Worm (Caenorhabditis elegans) whole organism, late embryonic: Measurements from ENCODE around the gene Y110A2AL.7.

Experiments used
- C08G9.2 ChIP-seq: sonication (generic microtip); optimal IDR thresholded peaks from 2 replicates; lab custom pipeline; 2016; ENCODE audit warnings: mild to moderate bottlenecking, missing genetic modification characterization, moderate library complexity, missing compliant biosample characterization
- F13H6.1 ChIP-seq: sonication (generic microtip); optimal IDR thresholded peaks from 2 replicates; lab custom pipeline; 2016; ENCODE audit warnings: missing genetic modification characterization, missing compliant biosample characterization
- K09A11.1 ChIP-seq: sonication (generic microtip); optimal IDR thresholded peaks from 2 replicates; lab custom pipeline; 2017; ENCODE audit warnings: antibody characterized with exemption, mild to moderate bottlenecking, missing genetic modification characterization, missing compliant biosample characterization; ENCODE audit not compliant: insufficient read depth
- T23F11.4 ChIP-seq: fragments of 200-800 bp; sonication (Bioruptor generic); optimal IDR thresholded peaks from 2 replicates; lab custom pipeline; 2018; ENCODE audit warnings: mild to moderate bottlenecking, missing genetic modification characterization, missing compliant biosample characterization
- ahr-1 ChIP-seq: sonication (generic microtip); optimal IDR thresholded peaks from 2 replicates; lab custom pipeline; 2016; ENCODE audit warnings: missing genetic modification characterization, missing compliant biosample characterization
- ceh-14 ChIP-seq: sonication (generic microtip); optimal IDR thresholded peaks from 2 replicates; lab custom pipeline; 2016; ENCODE audit warnings: missing genotype, missing genetic modification characterization, missing compliant biosample characterization
- ceh-19 ChIP-seq: fragments of 200-800 bp; sonication (Bioruptor generic); optimal IDR thresholded peaks from 2 replicates; lab custom pipeline; 2018; ENCODE audit warnings: mild to moderate bottlenecking, missing genetic modification characterization, missing compliant biosample characterization
- ceh-22 ChIP-seq: sonication (generic microtip); optimal IDR thresholded peaks from 2 replicates; lab custom pipeline; 2017; ENCODE audit warnings: missing biosample characterization, missing genetic modification characterization
- ceh-24 ChIP-seq: sonication (generic microtip); optimal IDR thresholded peaks from 2 replicates; lab custom pipeline; 2016; ENCODE audit warnings: mild to moderate bottlenecking, missing genetic modification characterization, missing compliant biosample characterization
- ceh-30 ChIP-seq: fragments of 150-350 bp; optimal IDR thresholded peaks from 2 replicates; lab custom pipeline; 2014; ENCODE audit warnings: missing biosample characterization, missing genetic modification characterization
- ceh-31 ChIP-seq: sonication (generic microtip); optimal IDR thresholded peaks from 2 replicates; lab custom pipeline; 2016; ENCODE audit warnings: missing genetic modification characterization, missing compliant biosample characterization
- ceh-34 ChIP-seq: sonication (generic microtip); optimal IDR thresholded peaks from 2 replicates; lab custom pipeline; 2016; ENCODE audit warnings: mild to moderate bottlenecking, missing genetic modification characterization, missing compliant biosample characterization
- ceh-45 ChIP-seq: fragments of 200-800 bp; sonication (Bioruptor generic); IDR thresholded peaks from 2 replicates; pipeline ENCODE4 v1.3.6; 2022; ENCODE audit warnings: missing genetic modification reagents, missing genetic modification characterization, missing compliant biosample characterization
- ceh-48 ChIP-seq: sonication (generic microtip); optimal IDR thresholded peaks from 2 replicates; lab custom pipeline; 2016; ENCODE audit warnings: missing genetic modification characterization, inconsistent platforms, missing compliant biosample characterization
- ceh-6 ChIP-seq: fragments of 200-800 bp; sonication (Bioruptor generic); optimal IDR thresholded peaks from 2 replicates; lab custom pipeline; 2018; ENCODE audit warnings: mild to moderate bottlenecking, missing genetic modification characterization, missing compliant biosample characterization
- ceh-9 ChIP-seq: sonication (generic microtip); optimal IDR thresholded peaks from 2 replicates; lab custom pipeline; 2016; ENCODE audit warnings: mild to moderate bottlenecking, missing genetic modification characterization, inconsistent platforms, missing compliant biosample characterization
- elt-2 ChIP-seq: sonication (generic microtip); optimal IDR thresholded peaks from 2 replicates; lab custom pipeline; 2016; ENCODE audit warnings: missing genetic modification reagents, missing genetic modification characterization, missing compliant biosample characterization
- fax-1 ChIP-seq: sonication (generic microtip); optimal IDR thresholded peaks from 2 replicates; lab custom pipeline; 2016; ENCODE audit warnings: missing genotype, missing genetic modification characterization, missing compliant biosample characterization
- hlh-15 ChIP-seq: sonication (generic microtip); optimal IDR thresholded peaks from 2 replicates; lab custom pipeline; 2016; ENCODE audit warnings: missing genetic modification characterization, missing compliant biosample characterization
- hlh-30 ChIP-seq: sonication (generic microtip); optimal IDR thresholded peaks from 2 replicates; lab custom pipeline; 2017; ENCODE audit warnings: antibody characterized with exemption, missing genetic modification characterization, missing compliant biosample characterization; ENCODE audit not compliant: insufficient read depth
- nhr-11 ChIP-seq: fragments of 150-350 bp; optimal IDR thresholded peaks from 2 replicates; lab custom pipeline; 2014; ENCODE audit warnings: missing biosample characterization, missing genetic modification characterization
- nhr-232 ChIP-seq: sonication (generic microtip); optimal IDR thresholded peaks from 2 replicates; lab custom pipeline; 2016; ENCODE audit warnings: missing genetic modification characterization, missing compliant biosample characterization
- odd-2 ChIP-seq: sonication (generic microtip); optimal IDR thresholded peaks from 2 replicates; lab custom pipeline; 2017; ENCODE audit warnings: antibody characterized with exemption, mild to moderate bottlenecking, missing genetic modification characterization, missing compliant biosample characterization
- pag-3 ChIP-seq: sonication (generic microtip); optimal IDR thresholded peaks from 2 replicates; lab custom pipeline; 2016; ENCODE audit warnings: missing compliant biosample characterization, missing genetic modification characterization, borderline replicate concordance
- pax-1 ChIP-seq: fragments of 150-350 bp; optimal IDR thresholded peaks from 2 replicates; lab custom pipeline; 2014; ENCODE audit warnings: missing biosample characterization, missing genetic modification characterization
- pha-2 ChIP-seq: sonication (generic microtip); optimal IDR thresholded peaks from 2 replicates; lab custom pipeline; 2017; ENCODE audit warnings: mild to moderate bottlenecking, missing genetic modification characterization, missing compliant biosample characterization
- pqm-1 ChIP-seq: sonication (generic microtip); optimal IDR thresholded peaks from 2 replicates; lab custom pipeline; 2016; ENCODE audit warnings: missing genetic modification characterization, missing compliant biosample characterization
- rnt-1 ChIP-seq: sonication (generic microtip); optimal IDR thresholded peaks from 2 replicates; lab custom pipeline; 2016; ENCODE audit warnings: missing genetic modification characterization, missing compliant biosample characterization
- sdc-2 ChIP-seq: sonication (generic microtip); optimal IDR thresholded peaks from 2 replicates; lab custom pipeline; 2016; ENCODE audit warnings: missing genotype, missing genetic modification characterization, missing compliant biosample characterization
- sox-4 ChIP-seq: sonication (generic microtip); optimal IDR thresholded peaks from 2 replicates; lab custom pipeline; 2017; ENCODE audit warnings: mild to moderate bottlenecking, missing genetic modification characterization, inconsistent platforms, missing compliant biosample characterization
- tbx-2 ChIP-seq: sonication (generic microtip); optimal IDR thresholded peaks from 2 replicates; lab custom pipeline; 2016; ENCODE audit warnings: missing genetic modification characterization, missing compliant biosample characterization
- unc-3 ChIP-seq, 2 experiments: fragments of 200-800 bp in 1 of 2; sonication (Bioruptor generic) in 1 of 2; sonication (generic microtip) in 1 of 2; conservative IDR thresholded peaks in 1 of 2; optimal IDR thresholded peaks in 1 of 2; 2 replicates each; pipeline versions ENCODE4 v1.3.6 to Lab custom; 2016 to 2022; ENCODE audit warnings: missing compliant biosample characterization in 2 of 2, missing genetic modification characterization in 2 of 2, missing genetic modification reagents in 1 of 2
- unc-42 ChIP-seq: sonication (generic microtip); optimal IDR thresholded peaks from 2 replicates; lab custom pipeline; 2016; ENCODE audit warnings: missing genotype, missing genetic modification characterization, missing compliant biosample characterization
- unc-55 ChIP-seq: sonication (generic microtip); optimal IDR thresholded peaks from 2 replicates; lab custom pipeline; 2017; ENCODE audit warnings: missing biosample characterization, missing genetic modification reagents, missing genetic modification characterization

The Y110A2AL.7 gene

DNA sequence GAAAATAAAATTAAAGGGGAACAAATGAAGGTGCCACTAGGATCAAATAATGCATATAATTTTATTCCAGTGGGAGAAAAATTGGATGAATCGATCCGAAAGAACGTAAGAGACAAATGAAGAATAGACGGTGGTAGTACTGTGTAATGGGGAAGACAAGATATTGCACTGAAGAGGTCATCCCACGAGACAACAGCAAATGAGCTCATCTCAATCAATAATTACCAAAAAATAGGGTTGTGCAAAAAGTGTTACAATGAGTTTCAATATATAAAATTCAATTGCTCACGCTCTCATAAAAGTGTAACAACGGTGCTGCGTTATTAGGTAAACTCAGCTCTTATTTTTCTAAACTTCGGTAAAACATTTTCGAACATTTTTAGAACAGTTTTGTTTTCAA, 6.1 kb downstream of the Y110A2AL.7 start, which contains the start of gene K12H6.7:
TSS of gene K12H6.7 (minus strand) at position 101 of the 400 bp plus-strand sequence.
- no peak for TF ChIP-seq ceh-34 (tag; lab: Kevin White, UChicago)
- no peak for TF ChIP-seq pha-2 (tag; lab: Kevin White, UChicago)
- no peak for TF ChIP-seq rnt-1 (tag; lab: Kevin White, UChicago)

DNA sequence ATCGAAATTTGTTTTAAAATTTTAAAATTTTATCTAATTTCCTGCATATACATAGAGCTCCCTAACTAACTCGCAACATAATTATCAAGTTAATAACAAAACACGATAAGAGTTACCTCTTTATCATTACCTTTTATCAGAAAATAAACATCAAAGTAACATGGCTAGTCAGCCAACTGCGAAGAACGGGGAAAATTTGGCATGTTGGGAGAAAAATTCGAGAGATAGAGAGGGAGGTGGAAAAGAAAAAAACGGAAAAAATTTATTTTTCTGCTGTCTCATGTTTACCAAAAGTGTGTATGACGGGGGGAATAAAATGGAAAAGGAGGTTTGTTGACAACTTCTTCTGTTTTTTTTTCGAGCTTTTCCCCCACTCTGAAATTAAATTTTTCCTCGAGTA, 8.9 kb downstream of the Y110A2AL.7 start:
- TF ChIP-seq ceh-14 (tag; lab: Kevin White, UChicago) (no peak), sox-4 (tag; lab: Kevin White, UChicago) (no peak), elt-2 (peak; percentile 90)

DNA sequence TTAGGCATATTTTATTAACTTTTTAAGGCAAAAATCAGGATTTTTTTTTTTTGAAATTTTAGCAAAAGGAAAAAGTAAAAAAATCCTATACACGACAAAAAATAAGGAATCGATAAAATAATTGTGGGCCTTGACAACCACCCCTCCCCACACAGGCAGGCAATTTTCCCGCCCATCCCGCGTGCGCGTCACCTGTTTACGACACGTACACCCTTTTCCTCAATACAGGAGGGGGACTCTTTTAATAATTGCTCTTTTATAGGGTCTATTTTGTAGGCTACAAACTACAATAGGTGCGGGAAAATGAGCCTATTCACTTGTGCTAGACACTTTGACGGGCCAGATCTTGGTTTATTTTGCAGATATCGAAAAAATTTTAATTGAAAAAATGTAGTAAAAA, 10.4 kb downstream of the Y110A2AL.7 start:
- no peak for TF ChIP-seq nhr-11 (tag; lab: Kevin White, UChicago)
- TF ChIP-seq unc-55 (GFP tag; lab: Kevin White, UChicago): no peak
- no peak for TF ChIP-seq tbx-2 (tag; lab: Kevin White, UChicago)
- no peak for TF ChIP-seq ceh-24 (tag; lab: Kevin White, UChicago)
- TF ChIP-seq pag-3: no peak
- TF ChIP-seq ceh-30 (tag; lab: Kevin White, UChicago): peak; percentile 26
- TF ChIP-seq ceh-9: no peak
- no peak for TF ChIP-seq ceh-6
- peak; percentile 57 for TF ChIP-seq hlh-30 (tag; lab: Kevin White, UChicago)
- no peak for TF ChIP-seq F13H6.1 (tag; lab: Kevin White, UChicago)
- TF ChIP-seq C08G9.2 (tag; lab: Kevin White, UChicago): no peak
- no peak for TF ChIP-seq K09A11.1 (tag; lab: Kevin White, UChicago)
- TF ChIP-seq, all 69 proteins: peak for 2

DNA sequence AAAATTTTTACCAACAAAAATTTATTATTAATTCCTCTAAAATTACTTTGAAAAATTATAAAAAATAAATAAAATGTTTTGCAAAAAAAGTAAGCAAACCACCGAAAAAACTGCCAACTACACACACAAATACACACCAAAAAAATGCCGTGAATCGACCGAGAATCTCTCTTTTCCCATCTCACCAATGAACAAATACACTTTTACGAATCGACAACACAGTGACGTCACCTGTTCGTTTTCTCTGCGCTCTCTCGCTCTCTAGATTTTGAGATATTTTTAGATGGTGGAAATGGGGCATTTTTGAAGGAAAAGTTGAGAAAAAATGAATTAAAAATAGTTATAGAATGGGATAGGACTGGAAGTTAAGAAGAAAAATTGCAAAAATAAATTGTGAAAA, 10.9 kb downstream of the Y110A2AL.7 start:
- TF ChIP-seq unc-55 (GFP tag; lab: Kevin White, UChicago) (peak; percentile 14), ceh-19 (GFP tag; lab: Kevin White, UChicago) (no peak)

DNA sequence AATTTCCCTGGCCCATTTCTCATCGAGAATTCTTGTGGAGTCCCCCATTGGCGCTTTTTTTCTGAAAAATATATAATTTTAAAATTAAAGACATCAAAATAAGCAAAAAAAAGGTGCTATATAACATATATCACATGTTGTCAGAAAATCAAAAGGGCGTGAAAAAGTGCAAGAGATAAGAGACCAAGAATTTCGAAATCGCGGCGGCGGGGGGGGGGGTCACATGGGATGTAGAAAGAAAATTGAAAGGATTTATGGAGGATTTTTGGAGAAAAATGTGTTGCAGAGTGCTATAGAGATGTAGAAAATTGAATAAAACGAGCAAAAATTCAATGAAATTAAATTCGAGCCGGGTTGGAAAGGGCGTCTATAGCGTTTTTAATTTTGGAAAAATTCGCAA, 11.8 kb downstream of the Y110A2AL.7 start, which contains the start of gene K12H6.6:
TSS of gene K12H6.6 (minus strand) at position 61 of the 400 bp plus-strand sequence.
- TF ChIP-seq unc-42 (tag; lab: Kevin White, UChicago): peak; percentile 12
- TF ChIP-seq unc-3 (GFP tag; conservative IDR thresholded peaks at IDR 0.05; lab: Robert Waterston, UW): no peak
- no peak for TF ChIP-seq unc-3 (tag; optimal IDR thresholded peaks at IDR 0.05; lab: Kevin White, UChicago)
- TF ChIP-seq nhr-232 (tag; lab: Kevin White, UChicago): no peak

DNA sequence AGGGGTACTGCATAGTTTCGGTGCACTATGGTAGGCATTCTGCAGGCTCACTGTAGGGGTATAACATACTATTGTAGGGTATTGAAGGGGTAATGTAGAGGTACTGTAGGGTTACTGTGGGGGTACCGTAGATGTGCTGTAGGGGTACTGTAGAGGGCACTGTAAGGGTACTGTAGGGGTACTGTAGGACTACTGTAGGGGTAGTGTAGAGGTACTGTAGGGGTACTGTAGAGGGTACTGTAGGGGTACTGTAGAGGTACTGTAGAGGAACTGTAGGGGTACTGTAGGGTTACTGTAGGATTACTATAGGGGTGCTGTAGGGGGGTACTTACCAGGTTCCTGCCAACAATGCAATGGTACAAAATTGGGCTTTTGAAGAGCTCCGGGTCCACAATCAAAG, 12.8 kb downstream of the Y110A2AL.7 start:
- TF ChIP-seq pha-2 (tag; lab: Kevin White, UChicago) (no peak), ceh-22 (tag; lab: Kevin White, UChicago) (no peak), ceh-45 (GFP tag; lab: Robert Waterston, UW) (no peak), odd-2 (tag; lab: Kevin White, UChicago) (no peak), ceh-19 (GFP tag; lab: Kevin White, UChicago) (no peak), fax-1 (tag; lab: Kevin White, UChicago) (no peak), T23F11.4 (GFP tag; lab: Kevin White, UChicago) (no peak), ceh-48 (tag; lab: Kevin White, UChicago) (no peak), pag-3 (no peak), tbx-2 (tag; lab: Kevin White, UChicago) (no peak), elt-2 (no peak), pqm-1 (no peak), hlh-15 (tag; lab: Kevin White, UChicago) (no peak), nhr-232 (tag; lab: Kevin White, UChicago) (no peak), ahr-1 (no peak), pax-1 (tag; lab: Kevin White, UChicago) (no peak), ceh-31 (tag; lab: Kevin White, UChicago) (no peak), sdc-2 (tag; lab: Kevin White, UChicago) (no peak)
- TF ChIP-seq, all 69 proteins: peak for 0
